Fruit fly (Drosophila melanogaster) whole organism, embryonic: ENCODE measurements around the gene Spn88Eb.

Source experiments
- Antp ChIP-seq: fragments of 200-800 bp; sonication (Bioruptor generic); optimal IDR thresholded peaks from 3 replicates; lab custom pipeline; 2016; ENCODE audit warnings: missing biosample characterization, missing genetic modification characterization
- Awh ChIP-seq: fragments of 200-800 bp; sonication (Bioruptor generic); IDR thresholded peaks from 2 replicates; pipeline ENCODE4, ENCODE4 v1.3.6; 2022; ENCODE audit warnings: missing biosample characterization, missing genetic modification characterization
- CG11456 ChIP-seq: fragments of 200-800 bp; sonication (Bioruptor generic); IDR thresholded peaks from 3 replicates; pipeline ENCODE4 v1.3.6; 2022; ENCODE audit warnings: missing biosample characterization, missing genetic modification characterization
- CG11504 ChIP-seq: fragments of 200-800 bp; sonication (Bioruptor generic); optimal IDR thresholded peaks from 3 replicates; lab custom pipeline; 2019; ENCODE audit warnings: missing biosample characterization, mild to moderate bottlenecking, missing genetic modification characterization, moderate library complexity
- CG12299 ChIP-seq: fragments of 200-800 bp; sonication (Bioruptor generic); optimal IDR thresholded peaks from 2 replicates; lab custom pipeline; 2018; ENCODE audit warnings: missing biosample characterization, mild to moderate bottlenecking, missing genetic modification characterization
- CG12391 ChIP-seq: fragments of 200-800 bp; sonication (Bioruptor generic); optimal IDR thresholded peaks from 3 replicates; lab custom pipeline; 2018; ENCODE audit warnings: missing biosample characterization, mild to moderate bottlenecking, missing genetic modification characterization, moderate library complexity
- CG30020 ChIP-seq: fragments of 200-800 bp; optimal IDR thresholded peaks from 2 replicates; lab custom pipeline; 2019; ENCODE audit warnings: missing biosample characterization, mild to moderate bottlenecking, missing genetic modification characterization, moderate library complexity
- CG3281 ChIP-seq: fragments of 200-800 bp; sonication (Bioruptor generic); optimal IDR thresholded peaks from 3 replicates; lab custom pipeline; 2017; ENCODE audit warnings: missing biosample characterization, mild to moderate bottlenecking, missing genetic modification characterization
- CG3838 ChIP-seq: fragments of 200-800 bp; sonication (Bioruptor generic); optimal IDR thresholded peaks from 3 replicates; lab custom pipeline; 2016; ENCODE audit warnings: missing biosample characterization, missing genetic modification characterization
- CG3847 ChIP-seq: fragments of 200-800 bp; sonication (Bioruptor generic); IDR thresholded peaks from 2 replicates; pipeline ENCODE4 v1.3.6; 2022; ENCODE audit warnings: missing biosample characterization, missing genetic modification characterization
- CG4424 ChIP-seq: fragments of 200-800 bp; sonication (Bioruptor generic); optimal IDR thresholded peaks from 3 replicates; lab custom pipeline; 2016; ENCODE audit warnings: missing biosample characterization, missing genetic modification characterization
- CG5245 ChIP-seq: fragments of 200-800 bp; sonication (Bioruptor generic); optimal IDR thresholded peaks from 3 replicates; lab custom pipeline; 2016; ENCODE audit warnings: missing biosample characterization, missing genetic modification characterization
- CG7271 ChIP-seq: fragments of 200-800 bp; sonication (Bioruptor generic); optimal IDR thresholded peaks from 2 replicates; lab custom pipeline; 2018; ENCODE audit warnings: missing biosample characterization, mild to moderate bottlenecking, missing genetic modification characterization, moderate library complexity
- CG8388 ChIP-seq: fragments of 200-800 bp; sonication (Bioruptor generic); optimal IDR thresholded peaks from 2 replicates; lab custom pipeline; 2019; ENCODE audit warnings: missing biosample characterization, mild to moderate bottlenecking, missing genetic modification characterization, moderate library complexity
- CG8944 ChIP-seq: fragments of 200-800 bp; sonication (Bioruptor generic); optimal IDR thresholded peaks from 3 replicates; lab custom pipeline; 2016; ENCODE audit warnings: missing biosample characterization, missing genetic modification characterization
- CG9437 ChIP-seq: fragments of 200-800 bp; sonication (Bioruptor generic); optimal IDR thresholded peaks from 2 replicates; lab custom pipeline; 2018; ENCODE audit warnings: missing biosample characterization, mild to moderate bottlenecking, missing genetic modification characterization
- CoRest ChIP-seq: fragments of 200-800 bp; sonication (Bioruptor generic); optimal IDR thresholded peaks from 3 replicates; lab custom pipeline; 2018; ENCODE audit warnings: missing biosample characterization, mild to moderate bottlenecking, missing genetic modification characterization, moderate library complexity
- Dip2 ChIP-seq: fragments of 200-800 bp; sonication (Bioruptor generic); IDR thresholded peaks from 2 replicates; pipeline ENCODE4 v1.3.6; 2022; ENCODE audit warnings: missing biosample characterization, missing genetic modification characterization
- H15 ChIP-seq: fragments of 200-800 bp; sonication (Bioruptor generic); IDR thresholded peaks from 3 replicates; pipeline ENCODE4 v1.3.6; 2022; ENCODE audit warnings: missing biosample characterization, missing genetic modification characterization
- HLH4C ChIP-seq: fragments of 200-800 bp; sonication (Bioruptor generic); IDR thresholded peaks from 3 replicates; pipeline ENCODE4 v1.3.6; 2022; ENCODE audit warnings: missing biosample characterization, missing genetic modification characterization; ENCODE audit not compliant: partially characterized antibody
- HLH54F ChIP-seq: fragments of 200-800 bp; sonication (Bioruptor generic); optimal IDR thresholded peaks from 3 replicates; lab custom pipeline; 2016; ENCODE audit warnings: missing biosample characterization, missing genetic modification characterization
- Hr39 ChIP-seq: fragments of >200 bp; optimal IDR thresholded peaks from 2 replicates; lab custom pipeline; 2017
- Lpt ChIP-seq: fragments of >200 bp; optimal IDR thresholded peaks from 2 replicates; lab custom pipeline; 2018; ENCODE audit warnings: missing biosample characterization, missing genetic modification characterization
- Neu2 ChIP-seq: fragments of 200-800 bp; sonication (Bioruptor generic); optimal IDR thresholded peaks from 3 replicates; lab custom pipeline; 2016; ENCODE audit warnings: missing biosample characterization, missing genetic modification characterization, borderline replicate concordance
- Optix ChIP-seq: fragments of 200-800 bp; sonication (Bioruptor generic); IDR thresholded peaks from 3 replicates; pipeline ENCODE4 v1.3.6; 2022; ENCODE audit warnings: missing biosample characterization, missing genetic modification characterization
- Pdp1 ChIP-seq, 2 experiments: fragments of 200-800 bp; sonication (Bioruptor generic); optimal IDR thresholded peaks; 3 replicates each; lab custom pipeline; 2016; ENCODE audit warnings: missing biosample characterization in 2 of 2, missing genetic modification characterization in 2 of 2, mild to moderate bottlenecking in 1 of 2, moderate library complexity in 1 of 2
- Side ChIP-seq: fragments of 200-800 bp; sonication (Bioruptor generic); optimal IDR thresholded peaks from 2 replicates; lab custom pipeline; 2016; ENCODE audit warnings: missing biosample characterization, missing genetic modification characterization
- Sin3A ChIP-seq: fragments of >200 bp; optimal IDR thresholded peaks from 2 replicates; lab custom pipeline; 2018
- Sox100B ChIP-seq: fragments of 200-800 bp; sonication (Bioruptor generic); optimal IDR thresholded peaks from 3 replicates; lab custom pipeline; 2018; ENCODE audit warnings: missing biosample characterization, mild to moderate bottlenecking, missing genetic modification characterization
- Sry-δ ChIP-seq: fragments of 200-800 bp; sonication (Bioruptor generic); optimal IDR thresholded peaks from 2 replicates; lab custom pipeline; 2016; ENCODE audit warnings: missing biosample characterization, missing genetic modification characterization
- TFAM ChIP-seq: fragments of 200-800 bp; sonication (Bioruptor generic); optimal IDR thresholded peaks from 2 replicates; lab custom pipeline; 2017; ENCODE audit warnings: missing biosample characterization, missing genetic modification characterization, inconsistent platforms
- ab ChIP-seq: fragments of 200-800 bp; sonication (Bioruptor generic); optimal IDR thresholded peaks from 2 replicates; lab custom pipeline; 2016; ENCODE audit warnings: missing biosample characterization, missing genetic modification characterization
- aop ChIP-seq: fragments of 200-800 bp; sonication (Bioruptor generic); IDR thresholded peaks from 2 replicates; pipeline ENCODE4 v1.3.6; 2022; ENCODE audit warnings: missing biosample characterization, missing genetic modification characterization
- dati ChIP-seq: fragments of 200-800 bp; sonication (Bioruptor generic); IDR thresholded peaks from 2 replicates; pipeline ENCODE4 v1.3.6; 2022; ENCODE audit warnings: missing biosample characterization, missing genetic modification characterization
- fru ChIP-seq: fragments of >200 bp; optimal IDR thresholded peaks from 2 replicates; lab custom pipeline; 2017
- hb ChIP-seq: fragments of 200-800 bp; sonication (Bioruptor generic); IDR thresholded peaks from 3 replicates; pipeline ENCODE4 v1.3.6; 2022; ENCODE audit warnings: missing biosample characterization, missing genetic modification characterization; ENCODE audit not compliant: partially characterized antibody
- ind ChIP-seq: fragments of 200-800 bp; sonication (Bioruptor generic); optimal IDR thresholded peaks from 3 replicates; lab custom pipeline; 2016; ENCODE audit warnings: missing biosample characterization, missing genetic modification characterization
- kay ChIP-seq: fragments of 200-800 bp; sonication (Bioruptor generic); optimal IDR thresholded peaks from 2 replicates; lab custom pipeline; 2016; ENCODE audit warnings: missing biosample characterization, missing genetic modification characterization
- klu ChIP-seq: fragments of 200-800 bp; sonication (Bioruptor generic); IDR thresholded peaks from 2 replicates; pipeline ENCODE4 v1.3.6; 2022; ENCODE audit warnings: missing biosample characterization, missing genetic modification characterization
- mirr ChIP-seq: fragments of 200-800 bp; sonication (Bioruptor generic); optimal IDR thresholded peaks from 3 replicates; lab custom pipeline; 2018; ENCODE audit warnings: missing biosample characterization, mild to moderate bottlenecking, missing genetic modification characterization
- nmo ChIP-seq: fragments of 200-800 bp; sonication (Bioruptor generic); optimal IDR thresholded peaks from 2 replicates; lab custom pipeline; 2018; ENCODE audit warnings: missing biosample characterization, mild to moderate bottlenecking, missing genetic modification characterization, moderate library complexity
- nom ChIP-seq: fragments of 200-800 bp; sonication (Bioruptor generic); optimal IDR thresholded peaks from 2 replicates; lab custom pipeline; 2017; ENCODE audit warnings: missing biosample characterization, missing genetic modification characterization, mild to moderate bottlenecking, moderate library complexity, missing genetic modification reagents
- pita ChIP-seq: fragments of 200-800 bp; sonication (Bioruptor generic); optimal IDR thresholded peaks from 2 replicates; lab custom pipeline; 2017; ENCODE audit warnings: missing biosample characterization, mild to moderate bottlenecking, missing genetic modification characterization
- pzg ChIP-seq: fragments of 200-800 bp; sonication (Bioruptor generic); optimal IDR thresholded peaks from 3 replicates; lab custom pipeline; 2018; ENCODE audit warnings: missing biosample characterization, mild to moderate bottlenecking, missing genetic modification characterization, moderate library complexity
- seq ChIP-seq: fragments of 200-800 bp; sonication (Bioruptor generic); IDR thresholded peaks from 2 replicates; pipeline ENCODE4 v1.3.6; 2022; ENCODE audit warnings: missing biosample characterization, missing genetic modification characterization
- sr ChIP-seq: fragments of 200-800 bp; sonication (Bioruptor generic); IDR thresholded peaks from 3 replicates; pipeline ENCODE4 v1.3.6; 2022; ENCODE audit warnings: missing biosample characterization, missing genetic modification characterization
- vnd ChIP-seq: fragments of 200-800 bp; sonication (Bioruptor generic); IDR thresholded peaks from 3 replicates; pipeline ENCODE4 v1.3.6; 2022; ENCODE audit warnings: missing biosample characterization, missing genetic modification characterization; ENCODE audit not compliant: partially characterized antibody
- vvl ChIP-seq: fragments of 200-800 bp; sonication (Bioruptor generic); IDR thresholded peaks from 2 replicates; pipeline ENCODE4 v1.3.6; 2022; ENCODE audit warnings: missing biosample characterization, missing genetic modification characterization
- z ChIP-seq: fragments of 200-800 bp; sonication (Bioruptor generic); IDR thresholded peaks from 3 replicates; pipeline ENCODE4 v1.3.6; 2022; ENCODE audit warnings: missing biosample characterization, missing genetic modification characterization
- zen ChIP-seq: fragments of 200-800 bp; sonication (Bioruptor generic); optimal IDR thresholded peaks from 3 replicates; lab custom pipeline; 2018; ENCODE audit warnings: missing biosample characterization, mild to moderate bottlenecking, missing genetic modification characterization, moderate library complexity

Gene Spn88Eb

DNA sequence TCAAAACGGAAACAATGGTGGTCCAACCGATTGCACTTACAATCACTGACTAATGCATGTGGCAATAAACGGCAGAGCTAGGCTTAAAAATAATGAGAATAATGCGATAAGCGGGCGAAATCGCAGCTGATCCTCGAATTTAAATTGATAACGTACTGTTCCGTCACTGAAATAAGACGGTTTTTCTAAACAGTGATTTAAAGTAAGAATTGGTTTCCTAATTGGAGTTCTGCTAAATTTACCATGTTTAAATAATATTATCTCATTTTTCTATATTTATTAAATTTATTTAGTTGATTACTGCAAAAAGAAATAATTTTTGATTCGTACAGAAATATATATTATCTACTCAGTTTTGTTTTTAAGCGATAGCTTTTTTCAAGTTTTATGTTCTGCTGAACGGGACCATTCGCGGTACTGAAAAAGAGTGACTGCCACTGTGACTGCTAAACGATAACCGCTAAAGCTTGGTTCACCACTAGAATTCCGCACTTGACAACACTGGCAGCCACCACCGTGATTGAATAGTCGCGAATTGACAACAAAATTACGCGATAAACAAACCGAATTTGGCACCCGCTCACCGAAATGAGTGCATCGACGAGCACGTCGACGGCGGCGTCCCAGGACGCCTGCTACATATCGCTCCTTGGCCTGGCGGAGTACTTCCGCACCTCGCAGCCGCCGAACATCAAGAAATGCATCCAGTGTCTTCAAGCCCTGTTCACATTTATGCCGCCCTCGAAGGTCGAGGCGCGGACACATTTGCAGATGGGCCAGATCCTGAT is at the start of gene Spn88Eb, which contains the start of gene Mau2 (continued):
- peak; percentile 20 for TF ChIP-seq Side (GFP tag; lab: Kevin White, UChicago)
- no peak for TF ChIP-seq seq (GFP tag; lab: Robert Waterston, UW)
- TF ChIP-seq Pdp1 (GFP tag; optimal IDR thresholded peaks at IDR 0.05; lab: Kevin White, UChicago): peak; percentile 35 to 73
- TF ChIP-seq CG3838 (GFP tag; lab: Kevin White, UChicago): no peak
- TF ChIP-seq ab (GFP tag; lab: Kevin White, UChicago): no peak
- TF ChIP-seq Sry-δ: peak; percentile 90
- peak; percentile 49 for TF ChIP-seq CG8388 (GFP tag; lab: Kevin White, UChicago)
- TF ChIP-seq zen (tag; lab: Kevin White, UChicago): peak; percentile 63
- peak; percentile 68 for TF ChIP-seq CoRest
- peak; percentile 24; the same call in 1 of the 2 replicates for TF ChIP-seq Awh (GFP tag; lab: Robert Waterston, UW)
- TF ChIP-seq Sin3A (lab: Kevin White, UChicago): peak; percentile 61
- peak; percentile 62 for TF ChIP-seq nmo (GFP tag; lab: Kevin White, UChicago)
- TF ChIP-seq CG11456: peak; percentile 89
- peak; percentile 75 for TF ChIP-seq Antp (GFP tag; lab: Kevin White, UChicago)
- 0 out of 3 replicates have a peak, but pooled peaks have one; percentile 5 for TF ChIP-seq sr (GFP tag; lab: Robert Waterston, UW)
- peak; percentile 56 for TF ChIP-seq CG3281
- no peak for TF ChIP-seq Dip2 (GFP tag; lab: Robert Waterston, UW)
- TF ChIP-seq Hr39 (lab: Kevin White, UChicago): no peak
- TF ChIP-seq nom (GFP tag; lab: Kevin White, UChicago): no peak
- TF ChIP-seq Optix (GFP tag; lab: Robert Waterston, UW): 0 out of 3 replicates have a peak, but pooled peaks have one; percentile 32
- peak; percentile 55 for TF ChIP-seq CG5245
- no peak for TF ChIP-seq Sox100B (GFP tag; lab: Kevin White, UChicago)
- peak; percentile 88 for TF ChIP-seq pzg (GFP tag; lab: Kevin White, UChicago)
- no peak for TF ChIP-seq dati (GFP tag; lab: Robert Waterston, UW)
- peak; percentile 64 for TF ChIP-seq HLH4C (GFP tag; lab: Robert Waterston, UW)
- TF ChIP-seq CG12299 (tag; lab: Kevin White, UChicago): no peak
- peak; percentile 83 for TF ChIP-seq vvl
- TF ChIP-seq vnd: peak; percentile 69; the same call in 2 of the 3 replicates
- peak; percentile 69 for TF ChIP-seq klu (GFP tag; lab: Robert Waterston, UW)
- TF ChIP-seq kay (GFP tag; lab: Kevin White, UChicago): peak; percentile 60
- no peak for TF ChIP-seq aop (GFP tag; lab: Robert Waterston, UW)
- TF ChIP-seq ind (GFP tag; lab: Kevin White, UChicago): peak; percentile 77
- TF ChIP-seq hb (GFP tag; lab: Robert Waterston, UW): no peak
- TF ChIP-seq CG4424 (GFP tag; lab: Kevin White, UChicago): peak; percentile 70
- peak; percentile 38 for TF ChIP-seq CG9437 (GFP tag; lab: Kevin White, UChicago)
- peak; percentile 72 for TF ChIP-seq CG30020 (tag; lab: Kevin White, UChicago)
- peak; percentile 51 for TF ChIP-seq mirr (GFP tag; lab: Kevin White, UChicago)
- TF ChIP-seq CG7271 (tag; lab: Kevin White, UChicago): no peak
- peak; percentile 61; the same call in 2 of the 3 replicates for TF ChIP-seq H15 (GFP tag; lab: Robert Waterston, UW)
- no peak for TF ChIP-seq Neu2
- peak; percentile 64 for TF ChIP-seq HLH54F (GFP tag; lab: Kevin White, UChicago)
- no peak for TF ChIP-seq z
- no peak for TF ChIP-seq Lpt
- TF ChIP-seq CG11504 (tag; lab: Kevin White, UChicago): no peak
- TF ChIP-seq pita (GFP tag; lab: Kevin White, UChicago): no peak
- TF ChIP-seq CG3847 (GFP tag; lab: Robert Waterston, UW): peak; percentile 91
- no peak for TF ChIP-seq fru (lab: Kevin White, UChicago)
- TF ChIP-seq TFAM: no peak
- peak; percentile 60 for TF ChIP-seq CG8944
- TF ChIP-seq CG12391 (tag; lab: Kevin White, UChicago): peak; percentile 75
